Worm (Caenorhabditis elegans): ENCODE results near the gene mob-1.

DNA sequence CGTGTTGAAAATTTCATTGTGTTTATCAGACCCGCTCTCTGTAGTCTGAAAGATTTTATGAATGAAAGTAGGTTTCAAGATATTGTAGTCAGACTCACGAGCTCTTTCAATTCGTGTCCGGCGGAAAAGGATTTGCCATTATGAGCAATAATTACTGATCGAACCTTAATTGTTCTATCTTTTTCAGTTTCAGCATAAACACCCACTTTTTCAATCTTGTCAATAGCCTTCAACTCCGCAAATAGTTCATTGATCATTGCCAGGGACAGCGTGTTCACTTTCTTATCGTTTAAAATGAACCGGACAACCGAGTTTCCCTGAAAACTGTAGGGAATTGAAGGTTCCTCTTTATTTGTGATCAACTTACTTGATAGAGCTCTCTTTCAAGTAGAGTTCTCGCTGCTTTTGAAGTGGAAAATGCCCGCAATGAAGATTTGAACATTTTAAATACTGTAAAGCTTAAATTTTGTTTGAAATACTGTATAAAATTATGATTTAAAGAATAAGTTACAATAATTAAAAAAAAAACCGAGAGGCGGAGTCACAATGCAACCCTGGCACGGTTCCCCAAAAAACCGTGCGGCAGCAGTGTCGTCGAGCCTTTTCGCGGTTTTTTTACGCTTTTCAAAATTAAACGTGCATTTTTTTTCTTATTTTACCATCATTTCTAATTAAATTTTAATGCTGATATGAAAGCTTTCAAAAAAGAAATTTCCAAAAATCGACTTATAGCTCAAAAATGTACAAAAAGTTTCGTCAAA lies 4.3 kb upstream of the mob-1 start, which contains the start of gene ech-2:
- no peak for TF ChIP-seq pha-4 (tag; optimal IDR thresholded peaks at IDR 0.05)
- TF ChIP-seq madf-3 (GFP tag; IDR thresholded peaks at IDR 0.05) = no peak
- no peak for TF ChIP-seq zim-3 (tag; optimal IDR thresholded peaks at IDR 0.05)
- no peak for TF ChIP-seq B0336.3 (GFP tag; IDR thresholded peaks at IDR 0.05)
- no peak for TF ChIP-seq snpc-1.1 (tag; optimal IDR thresholded peaks at IDR 0.05; ENCODE audit: insufficient read depth)
- TF ChIP-seq F37B4.10 (GFP tag; IDR thresholded peaks at IDR 0.05) = no peak
- no peak for TF ChIP-seq lsy-27 (tag; optimal IDR thresholded peaks at IDR 0.05; ENCODE audit: borderline replicate concordance, insufficient read depth)
- TF ChIP-seq fkh-3 (tag; optimal IDR thresholded peaks at IDR 0.05) = no peak
- no peak for TF ChIP-seq T07F8.4 (tag; optimal IDR thresholded peaks at IDR 0.05)
